Fruit fly (Drosophila melanogaster) whole organism, prepupa: ENCODE results near the gene CG9029.

ENCODE experiments used
- Blimp-1 ChIP-seq: fragments of 200-800 bp; sonication (Bioruptor generic); optimal IDR thresholded peaks from 3 replicates; lab custom pipeline; 2017; ENCODE audit warnings: missing biosample characterization, missing genetic modification characterization, mild to moderate bottlenecking, moderate library complexity, missing genetic modification reagents
- CG10631 ChIP-seq: fragments of 200-800 bp; sonication (Bioruptor generic); optimal IDR thresholded peaks from 2 replicates; lab custom pipeline; 2016; ENCODE audit warnings: missing biosample characterization, missing genetic modification characterization
- CG11294 ChIP-seq: fragments of 200-800 bp; sonication (Bioruptor generic); IDR thresholded peaks from 2 replicates; pipeline ENCODE4 v1.3.6; 2022; ENCODE audit warnings: missing biosample characterization, missing genetic modification characterization
- CG11902 ChIP-seq: fragments of 200-800 bp; sonication (Bioruptor generic); optimal IDR thresholded peaks from 3 replicates; lab custom pipeline; 2016; ENCODE audit warnings: missing biosample characterization, missing genetic modification characterization
- CG15336 ChIP-seq: fragments of 200-800 bp; sonication (Bioruptor generic); IDR thresholded peaks from 2 replicates; pipeline ENCODE4 v1.3.6; 2022; ENCODE audit warnings: missing biosample characterization, missing genetic modification characterization
- CG1621 ChIP-seq: fragments of 200-800 bp; sonication (Bioruptor generic); optimal IDR thresholded peaks from 3 replicates; lab custom pipeline; 2018; ENCODE audit warnings: missing biosample characterization, mild to moderate bottlenecking, missing genetic modification characterization
- CG3032 ChIP-seq: fragments of 200-800 bp; optimal IDR thresholded peaks from 2 replicates; lab custom pipeline; 2019; ENCODE audit warnings: missing biosample characterization, mild to moderate bottlenecking, missing genetic modification characterization, moderate library complexity
- CG31627 ChIP-seq: fragments of 200-800 bp; sonication (Bioruptor generic); optimal IDR thresholded peaks from 3 replicates; lab custom pipeline; 2016; ENCODE audit warnings: missing biosample characterization, missing genetic modification characterization
- CG32006 ChIP-seq: fragments of 200-800 bp; sonication (Bioruptor generic); optimal IDR thresholded peaks from 3 replicates; lab custom pipeline; 2017; ENCODE audit warnings: missing biosample characterization, mild to moderate bottlenecking, missing genetic modification characterization
- CG34406 ChIP-seq: fragments of 200-800 bp; sonication (Bioruptor generic); optimal IDR thresholded peaks from 3 replicates; lab custom pipeline; 2016; ENCODE audit warnings: missing biosample characterization, missing genetic modification characterization
- CG3919 ChIP-seq: fragments of 200-800 bp; sonication (Bioruptor generic); optimal IDR thresholded peaks from 3 replicates; lab custom pipeline; 2016; ENCODE audit warnings: missing biosample characterization, missing genetic modification characterization
- CG4318 ChIP-seq: fragments of 200-800 bp; sonication (Bioruptor generic); optimal IDR thresholded peaks from 3 replicates; lab custom pipeline; 2017; ENCODE audit warnings: missing biosample characterization, mild to moderate bottlenecking, missing genetic modification characterization
- CG6163 ChIP-seq: fragments of 200-800 bp; sonication (Bioruptor generic); IDR thresholded peaks from 3 replicates; pipeline ENCODE4 v1.3.6; 2022; ENCODE audit warnings: missing biosample characterization, missing genetic modification characterization
- CG6276 ChIP-seq: fragments of 200-800 bp; sonication (Bioruptor generic); optimal IDR thresholded peaks from 2 replicates; lab custom pipeline; 2017; ENCODE audit warnings: missing biosample characterization, mild to moderate bottlenecking, missing genetic modification characterization
- CG6792 ChIP-seq: fragments of 200-800 bp; sonication (Bioruptor generic); optimal IDR thresholded peaks from 3 replicates; lab custom pipeline; 2016; ENCODE audit warnings: missing biosample characterization, missing genetic modification characterization
- CG6808 ChIP-seq: fragments of 200-800 bp; sonication (Bioruptor generic); optimal IDR thresholded peaks from 3 replicates; lab custom pipeline; 2017; ENCODE audit warnings: missing biosample characterization, missing genetic modification characterization, mild to moderate bottlenecking, moderate library complexity, missing genetic modification reagents
- CG7368 ChIP-seq: fragments of 200-800 bp; sonication (Bioruptor generic); optimal IDR thresholded peaks from 3 replicates; lab custom pipeline; 2016; ENCODE audit warnings: missing biosample characterization, missing genetic modification characterization
- CG8119 ChIP-seq: fragments of 200-800 bp; sonication (Bioruptor generic); IDR thresholded peaks from 3 replicates; pipeline ENCODE4 v1.3.6; 2022; ENCODE audit warnings: missing biosample characterization, missing genetic modification characterization
- CG8319 ChIP-seq: fragments of 200-800 bp; sonication (Bioruptor generic); optimal IDR thresholded peaks from 3 replicates; lab custom pipeline; 2016; ENCODE audit warnings: missing biosample characterization, missing genetic modification characterization
- CG8632 ChIP-seq: fragments of 200-800 bp; sonication (Bioruptor generic); optimal IDR thresholded peaks from 3 replicates; lab custom pipeline; 2016; ENCODE audit warnings: missing biosample characterization, missing genetic modification characterization
- CG9139 ChIP-seq: fragments of 200-800 bp; sonication (Bioruptor generic); optimal IDR thresholded peaks from 3 replicates; lab custom pipeline; 2017; ENCODE audit warnings: missing biosample characterization, mild to moderate bottlenecking, missing genetic modification characterization
- Eip75B ChIP-seq: fragments of 200-800 bp; sonication (Bioruptor generic); optimal IDR thresholded peaks from 3 replicates; lab custom pipeline; 2016; ENCODE audit warnings: missing biosample characterization, missing genetic modification characterization
- Eip78C ChIP-seq: fragments of 200-800 bp; sonication (Bioruptor generic); peaks from one replicate; lab custom pipeline; 2016; ENCODE audit warnings: missing biosample characterization, missing genetic modification characterization
- Eip93F ChIP-seq: fragments of 200-800 bp; sonication (Bioruptor generic); optimal IDR thresholded peaks from 2 replicates; lab custom pipeline; 2016; ENCODE audit warnings: missing biosample characterization, mild to moderate bottlenecking, missing genetic modification characterization
- Ets96B ChIP-seq: fragments of 200-800 bp; optimal IDR thresholded peaks from 2 replicates; lab custom pipeline; 2019; ENCODE audit warnings: missing biosample characterization, mild to moderate bottlenecking, missing genetic modification characterization, moderate library complexity
- Gug ChIP-seq: fragments of 200-800 bp; sonication (Bioruptor generic); IDR thresholded peaks from 2 replicates; pipeline ENCODE4 v1.3.6; 2022; ENCODE audit warnings: missing biosample characterization, missing genetic modification characterization
- Hr39 ChIP-seq: fragments of 200-800 bp; sonication (Bioruptor generic); optimal IDR thresholded peaks from 2 replicates; lab custom pipeline; 2016; ENCODE audit warnings: missing biosample characterization, missing genetic modification characterization
- Hr4 ChIP-seq: fragments of 200-800 bp; sonication (Bioruptor generic); optimal IDR thresholded peaks from 3 replicates; lab custom pipeline; 2016; ENCODE audit warnings: missing biosample characterization, missing genetic modification characterization
- Lpt ChIP-seq: fragments of 200-800 bp; sonication (Bioruptor generic); optimal IDR thresholded peaks from 3 replicates; lab custom pipeline; 2016; ENCODE audit warnings: missing biosample characterization, missing genetic modification characterization
- Met ChIP-seq: fragments of 200-800 bp; sonication (Bioruptor generic); optimal IDR thresholded peaks from 3 replicates; lab custom pipeline; 2016; ENCODE audit warnings: missing biosample characterization, missing genetic modification characterization
- OdsH ChIP-seq: fragments of 200-800 bp; sonication (Bioruptor generic); optimal IDR thresholded peaks from 3 replicates; lab custom pipeline; 2016; ENCODE audit warnings: missing biosample characterization, missing genetic modification characterization
- Smox ChIP-seq: fragments of 200-800 bp; sonication (Bioruptor generic); optimal IDR thresholded peaks from 3 replicates; lab custom pipeline; 2016; ENCODE audit warnings: missing biosample characterization, missing genetic modification characterization
- Sox102F ChIP-seq: fragments of 200-800 bp; sonication (Bioruptor generic); optimal IDR thresholded peaks from 2 replicates; lab custom pipeline; 2016; ENCODE audit warnings: missing biosample characterization, mild to moderate bottlenecking, missing genetic modification characterization
- Sox15 ChIP-seq: fragments of 200-800 bp; sonication (Bioruptor generic); optimal IDR thresholded peaks from 3 replicates; lab custom pipeline; 2016; ENCODE audit warnings: missing biosample characterization, missing genetic modification characterization
- cyc ChIP-seq: fragments of 200-800 bp; sonication (Bioruptor generic); optimal IDR thresholded peaks from 3 replicates; lab custom pipeline; 2016; ENCODE audit warnings: missing biosample characterization, missing genetic modification characterization
- dsx ChIP-seq: fragments of 200-800 bp; optimal IDR thresholded peaks from 3 replicates; lab custom pipeline; 2019; ENCODE audit warnings: missing biosample characterization, mild to moderate bottlenecking, missing genetic modification characterization, moderate library complexity; ENCODE audit not compliant: poor library complexity, severe bottlenecking
- eg ChIP-seq: fragments of 200-800 bp; sonication (Bioruptor generic); IDR thresholded peaks from 3 replicates; pipeline ENCODE4 v1.3.6; 2022; ENCODE audit warnings: missing biosample characterization, missing genetic modification characterization
- esn ChIP-seq: fragments of 200-800 bp; sonication (Bioruptor generic); optimal IDR thresholded peaks from 2 replicates; lab custom pipeline; 2016; ENCODE audit warnings: missing biosample characterization, mild to moderate bottlenecking, missing genetic modification characterization, moderate library complexity
- fd59A ChIP-seq: fragments of 200-800 bp; sonication (Bioruptor generic); optimal IDR thresholded peaks from 2 replicates; lab custom pipeline; 2017; ENCODE audit warnings: missing biosample characterization, mild to moderate bottlenecking, missing genetic modification characterization, missing genetic modification reagents
- fd85E ChIP-seq: fragments of 200-800 bp; sonication (Bioruptor generic); optimal IDR thresholded peaks from 3 replicates; lab custom pipeline; 2016; ENCODE audit warnings: missing biosample characterization, missing genetic modification characterization
- fkh ChIP-seq: fragments of 200-800 bp; sonication (Bioruptor generic); optimal IDR thresholded peaks from 3 replicates; lab custom pipeline; 2017; ENCODE audit warnings: missing biosample characterization, mild to moderate bottlenecking, missing genetic modification characterization, moderate library complexity
- net ChIP-seq: fragments of 200-800 bp; sonication (Bioruptor generic); optimal IDR thresholded peaks from 3 replicates; lab custom pipeline; 2016; ENCODE audit warnings: missing biosample characterization, missing genetic modification characterization
- salr ChIP-seq, 2 experiments: fragments of 200-800 bp; sonication (Bioruptor generic); optimal IDR thresholded peaks; 3 replicates each; lab custom pipeline; 2016 to 2018; ENCODE audit warnings: missing biosample characterization in 2 of 2, missing genetic modification characterization in 2 of 2, mild to moderate bottlenecking in 1 of 2
- spab ChIP-seq: fragments of 200-800 bp; sonication (Bioruptor generic); optimal IDR thresholded peaks from 2 replicates; lab custom pipeline; 2017; ENCODE audit warnings: missing biosample characterization, mild to moderate bottlenecking, missing genetic modification characterization, missing genetic modification reagents
- ss ChIP-seq, 2 experiments: fragments of 200-800 bp; sonication (Bioruptor generic); optimal IDR thresholded peaks; 2 replicates in 1 of 2; 3 replicates in 1 of 2; lab custom pipeline; 2017 to 2018; ENCODE audit warnings: mild to moderate bottlenecking in 2 of 2, missing biosample characterization in 2 of 2, missing genetic modification characterization in 2 of 2, moderate library complexity in 1 of 2
- topi ChIP-seq: fragments of 200-800 bp; sonication (Bioruptor generic); optimal IDR thresholded peaks from 3 replicates; lab custom pipeline; 2016; ENCODE audit warnings: missing biosample characterization, missing genetic modification characterization
- vri ChIP-seq: fragments of 200-800 bp; sonication (Bioruptor generic); optimal IDR thresholded peaks from 3 replicates; lab custom pipeline; 2016; ENCODE audit warnings: missing biosample characterization, mild to moderate bottlenecking, missing genetic modification characterization

Gene CG9029

DNA sequence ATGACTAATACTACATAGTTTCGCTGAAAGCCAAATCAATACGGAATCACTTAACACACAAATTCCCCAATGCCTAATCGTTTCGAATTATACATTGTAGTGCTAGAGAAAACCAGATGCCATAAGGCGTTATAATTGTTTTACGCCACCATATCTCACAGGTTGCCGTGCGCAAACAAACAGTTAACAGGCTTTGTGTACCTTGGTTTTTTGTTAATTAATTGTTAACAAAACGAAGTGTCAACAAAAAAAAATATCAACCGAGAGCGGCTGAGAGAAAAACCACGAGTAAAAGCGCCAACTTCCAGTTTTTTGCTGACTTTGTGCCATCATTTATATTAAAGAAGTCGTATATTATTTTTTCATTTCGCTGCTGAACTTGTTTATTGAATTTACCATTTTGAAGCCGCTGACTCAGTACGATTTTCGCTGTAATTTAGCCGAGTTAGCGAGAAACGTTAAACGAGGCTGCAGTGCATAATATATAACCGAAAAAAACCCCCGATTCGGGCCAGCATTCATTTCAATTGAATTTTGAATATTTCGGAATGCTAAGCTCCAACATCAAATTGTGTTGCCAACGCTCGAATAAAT is 9.2 kb upstream of the CG9029 start (continued):
- TF ChIP-seq Eip93F (GFP tag; lab: Kevin White, UChicago) (no peak), CG11902 (GFP tag; lab: Kevin White, UChicago) (no peak), spab (GFP tag; lab: Kevin White, UChicago) (no peak), fd59A (GFP tag; lab: Kevin White, UChicago) (no peak), Lpt (GFP tag; lab: Kevin White, UChicago) (no peak), vri (GFP tag; lab: Kevin White, UChicago) (peak; percentile 24), ss (GFP tag; optimal IDR thresholded peaks at IDR 0.05; lab: Kevin White, UChicago) (no peak)

DNA sequence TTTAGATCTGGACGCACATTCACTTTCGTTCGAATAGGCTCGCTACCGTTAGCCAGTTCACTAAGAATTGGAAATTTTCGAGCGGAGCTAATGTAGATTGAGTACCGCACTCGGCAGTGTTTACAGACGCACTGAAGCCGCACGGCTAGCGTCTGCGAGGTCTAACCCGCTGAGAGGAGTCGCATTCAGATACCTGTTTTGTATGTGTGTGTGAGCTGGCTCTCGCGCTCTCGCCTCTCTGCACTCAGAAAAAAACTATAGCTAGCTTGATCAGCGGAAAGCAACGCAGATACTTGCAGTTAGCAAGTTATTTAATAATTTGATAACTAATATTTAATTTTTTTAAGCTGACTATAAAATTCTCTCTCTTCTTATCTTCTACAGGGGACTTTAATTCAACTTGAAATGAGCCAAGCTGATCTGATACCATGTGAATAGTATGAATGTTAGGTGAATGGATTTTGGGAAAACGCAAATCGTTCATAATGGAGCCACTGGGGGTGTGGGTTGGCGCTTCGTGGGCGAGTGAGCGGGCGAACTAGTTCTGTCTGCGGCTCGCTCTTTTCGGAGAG is 6.4 kb upstream of the CG9029 start, which contains the start of gene rau:
Gene rau (minus strand): TSS at position 136 of the 572 bp plus-strand sequence.
- TF ChIP-seq CG8119 (GFP tag; lab: Robert Waterston, UW) (peak; percentile 82), Hr39 (peak; percentile 29), CG6792 (GFP tag; lab: Kevin White, UChicago) (peak; percentile 64), CG4318 (GFP tag; lab: Kevin White, UChicago) (peak; percentile 68), Eip78C (peak; percentile 86), eg (GFP tag; lab: Robert Waterston, UW) (peak; percentile 84), CG6276 (GFP tag; lab: Kevin White, UChicago) (peak; percentile 73), CG8319 (GFP tag; lab: Kevin White, UChicago) (peak; percentile 14), CG6808 (GFP tag; lab: Kevin White, UChicago) (peak; percentile 80), CG1621 (tag; lab: Kevin White, UChicago) (peak; percentile 23), Sox15 (GFP tag; lab: Kevin White, UChicago) (peak; percentile 8), CG9139 (peak; percentile 39), Sox102F (GFP tag; lab: Kevin White, UChicago) (peak; percentile 72), Met (GFP tag; lab: Kevin White, UChicago) (peak; percentile 72), CG11294 (GFP tag; lab: Robert Waterston, UW) (peak; percentile 53; the same call in 1 of the 2 replicates), CG15336 (peak; percentile 76), fd85E (GFP tag; lab: Kevin White, UChicago) (no peak), vri (GFP tag; lab: Kevin White, UChicago) (peak; percentile 72), Hr4 (peak; percentile 66), fd59A (GFP tag; lab: Kevin White, UChicago) (peak; percentile 51), Lpt (GFP tag; lab: Kevin White, UChicago) (peak; percentile 77), CG7368 (GFP tag; lab: Kevin White, UChicago) (peak; percentile 59), CG34406 (GFP tag; lab: Kevin White, UChicago) (peak; percentile 62), cyc (peak; percentile 24), CG31627 (GFP tag; lab: Kevin White, UChicago) (peak; percentile 54), Gug (GFP tag; lab: Robert Waterston, UW) (peak; percentile 79), CG8632 (peak; percentile 50), CG6163 (peak; percentile 67), esn (GFP tag; lab: Kevin White, UChicago) (peak; percentile 83), ss (GFP tag; optimal IDR thresholded peaks at IDR 0.05; lab: Kevin White, UChicago) (peak; percentile 56 to 70), net (GFP tag; lab: Kevin White, UChicago) (peak; percentile 74), OdsH (GFP tag; lab: Kevin White, UChicago) (peak; percentile 82), Eip75B (GFP tag; lab: Kevin White, UChicago) (peak; percentile 69), CG3919 (peak; percentile 69), dsx (GFP tag; lab: Kevin White, UChicago) (peak; percentile 53), CG11902 (GFP tag; lab: Kevin White, UChicago) (peak; percentile 21), fkh (GFP tag; lab: Kevin White, UChicago) (peak; percentile 83), CG3032 (peak; percentile 79), CG32006 (GFP tag; lab: Kevin White, UChicago) (peak; percentile 84), CG10631 (GFP tag; lab: Kevin White, UChicago) (peak; percentile 76), salr (GFP tag; optimal IDR thresholded peaks at IDR 0.05; lab: Kevin White, UChicago) (peak in 1 of 2 experiments; percentile 72), topi (GFP tag; lab: Kevin White, UChicago) (peak; percentile 45), Blimp-1 (no peak), Ets96B (tag; lab: Kevin White, UChicago) (peak; percentile 62), Smox (GFP tag; lab: Kevin White, UChicago) (peak; percentile 53)
